Worm (Caenorhabditis elegans) whole organism, L1 larva: ENCODE measurements around the gene elpc-3.

Source experiments
- C04F5.9 ChIP-seq: sonication (generic microtip); optimal IDR thresholded peaks from 2 replicates; lab custom pipeline; 2016; ENCODE audit warnings: missing genetic modification characterization, missing compliant biosample characterization
- C16A3.4 ChIP-seq: fragments of 150-350 bp; optimal IDR thresholded peaks from 2 replicates; lab custom pipeline; 2014; ENCODE audit warnings: missing biosample characterization, missing genetic modification characterization
- C34B4.2 ChIP-seq: sonication (generic microtip); optimal IDR thresholded peaks from 2 replicates; lab custom pipeline; 2017; ENCODE audit warnings: mild to moderate bottlenecking, missing genetic modification characterization, missing compliant biosample characterization
- alr-1 ChIP-seq: fragments of 200-800 bp; sonication (Bioruptor generic); optimal IDR thresholded peaks from 2 replicates; lab custom pipeline; 2018; ENCODE audit warnings: borderline replicate concordance, mild to moderate bottlenecking, missing genetic modification characterization, missing compliant biosample characterization
- aly-2 ChIP-seq: fragments of 150-350 bp; optimal IDR thresholded peaks from 2 replicates; lab custom pipeline; 2014; ENCODE audit warnings: missing biosample characterization, missing genetic modification characterization
- ceh-8 ChIP-seq: fragments of 200-800 bp; sonication (Bioruptor generic); optimal IDR thresholded peaks from 2 replicates; lab custom pipeline; 2018; ENCODE audit warnings: mild to moderate bottlenecking, missing genetic modification characterization, moderate library complexity, missing compliant biosample characterization
- ceh-82 ChIP-seq, 3 experiments: fragments of 150-350 bp in 1 of 3; sonication (generic microtip) in 2 of 3; optimal IDR thresholded peaks; 2 replicates each; lab custom pipeline; 2014 to 2017; ENCODE audit warnings: missing biosample characterization in 3 of 3, missing genetic modification characterization in 3 of 3
- ceh-90 ChIP-seq: sonication (generic microtip); optimal IDR thresholded peaks from 2 replicates; lab custom pipeline; 2016; ENCODE audit warnings: missing genetic modification characterization, missing compliant biosample characterization
- ces-1 ChIP-seq: fragments of 150-350 bp; optimal IDR thresholded peaks from 2 replicates; lab custom pipeline; 2014; ENCODE audit warnings: missing biosample characterization, missing genetic modification reagents, missing genetic modification characterization
- dpl-1 ChIP-seq, 3 experiments: fragments of 150-350 bp in 2 of 3; sonication (generic microtip) in 1 of 3; optimal IDR thresholded peaks; 2 replicates each; lab custom pipeline; 2014 to 2017; ENCODE audit warnings: missing biosample characterization in 3 of 3, missing genetic modification characterization in 3 of 3, missing genetic modification reagents in 3 of 3
- efl-1 ChIP-seq, 4 experiments: fragments of 150-350 bp; optimal IDR thresholded peaks in 3 of 4; peaks in 1 of 4; 1 replicate in 1 of 4; 2 replicates in 3 of 4; lab custom pipeline; 2014; ENCODE audit warnings: missing biosample characterization in 2 of 4, missing genetic modification characterization in 2 of 4, missing genetic modification reagents in 2 of 4
- efl-3 ChIP-seq: fragments of 200-800 bp; sonication (Bioruptor generic); optimal IDR thresholded peaks from 2 replicates; lab custom pipeline; 2018; ENCODE audit warnings: mild to moderate bottlenecking, missing genetic modification characterization, missing compliant biosample characterization
- egl-13 ChIP-seq: sonication (generic microtip); optimal IDR thresholded peaks from 2 replicates; lab custom pipeline; 2016; ENCODE audit warnings: missing genotype, missing genetic modification reagents, missing genetic modification characterization, missing compliant biosample characterization
- egl-27 ChIP-seq, 2 experiments: fragments of 150-350 bp in 1 of 2; sonication (generic microtip); optimal IDR thresholded peaks; 3 replicates each; lab custom pipeline; 2017 to 2018; ENCODE audit warnings: missing biosample characterization in 2 of 2, missing genetic modification characterization in 2 of 2, missing genetic modification reagents in 2 of 2
- elt-2 ChIP-seq: sonication (generic microtip); optimal IDR thresholded peaks from 2 replicates; lab custom pipeline; 2016; ENCODE audit warnings: missing genetic modification characterization, mild to moderate bottlenecking, inconsistent platforms, missing compliant biosample characterization, missing genetic modification reagents
- elt-3 ChIP-seq, 6 experiments: fragments of 150-350 bp in 1 of 6; sonication (generic microtip); optimal IDR thresholded peaks; 2 replicates each; lab custom pipeline; 2017 to 2018; ENCODE audit warnings: missing biosample characterization in 6 of 6, missing genetic modification characterization in 6 of 6, inconsistent platforms in 1 of 6
- fkh-8 ChIP-seq: sonication (generic microtip); optimal IDR thresholded peaks from 2 replicates; lab custom pipeline; 2016; ENCODE audit warnings: mild to moderate bottlenecking, missing genetic modification characterization, missing compliant biosample characterization
- grh-1 ChIP-seq: fragments of 200-800 bp; sonication (Bioruptor generic); IDR thresholded peaks from 2 replicates; pipeline ENCODE4 v1.3.6; 2022; ENCODE audit warnings: missing genetic modification reagents, missing genetic modification characterization, missing compliant biosample characterization
- hlh-4 ChIP-seq: sonication (generic microtip); optimal IDR thresholded peaks from 2 replicates; lab custom pipeline; 2016; ENCODE audit warnings: mild to moderate bottlenecking, missing genetic modification characterization, missing compliant biosample characterization
- irx-1 ChIP-seq: sonication (generic microtip); optimal IDR thresholded peaks from 2 replicates; lab custom pipeline; 2016; ENCODE audit warnings: missing genetic modification characterization, missing compliant biosample characterization
- jun-1 ChIP-seq: fragments of 150-350 bp; optimal IDR thresholded peaks from 2 replicates; lab custom pipeline; 2014; ENCODE audit warnings: missing biosample characterization, missing genetic modification reagents, missing genetic modification characterization
- lin-14 ChIP-seq: fragments of 200-800 bp; sonication (Bioruptor generic); optimal IDR thresholded peaks from 2 replicates; lab custom pipeline; 2018; ENCODE audit warnings: mild to moderate bottlenecking, missing genetic modification characterization, moderate library complexity, missing compliant biosample characterization
- lin-35 ChIP-seq, 2 experiments: fragments of 150-350 bp; optimal IDR thresholded peaks; 2 replicates each; lab custom pipeline; 2014; ENCODE audit warnings: missing biosample characterization in 2 of 2, missing genetic modification characterization in 2 of 2, missing genetic modification reagents in 2 of 2
- lin-39 ChIP-seq: fragments of 150-350 bp; optimal IDR thresholded peaks from 2 replicates; lab custom pipeline; 2014; ENCODE audit warnings: missing biosample characterization, missing genetic modification reagents, missing genetic modification characterization
- lsy-2 ChIP-seq, 2 experiments: fragments of 150-350 bp; optimal IDR thresholded peaks; 2 replicates each; lab custom pipeline; 2014; ENCODE audit warnings: missing biosample characterization in 2 of 2, missing genetic modification characterization in 2 of 2
- mef-2 ChIP-seq: fragments of 150-350 bp; optimal IDR thresholded peaks from 2 replicates; lab custom pipeline; 2014; ENCODE audit warnings: missing biosample characterization, missing genetic modification characterization
- mep-1 ChIP-seq: fragments of 150-350 bp; optimal IDR thresholded peaks from 2 replicates; lab custom pipeline; 2014; ENCODE audit warnings: missing biosample characterization, missing genetic modification characterization
- nhr-19 ChIP-seq: fragments of 200-800 bp; sonication (Bioruptor generic); conservative IDR thresholded peaks from 2 replicates; pipeline ENCODE4 v1.3.6; 2022; ENCODE audit warnings: missing genetic modification characterization, missing compliant biosample characterization
- nhr-20 ChIP-seq: sonication (generic microtip); optimal IDR thresholded peaks from 2 replicates; lab custom pipeline; 2016; ENCODE audit warnings: mild to moderate bottlenecking, missing genetic modification characterization, missing compliant biosample characterization
- nhr-47 ChIP-seq: sonication (generic microtip); optimal IDR thresholded peaks from 2 replicates; lab custom pipeline; 2016; ENCODE audit warnings: mild to moderate bottlenecking, missing genetic modification characterization, moderate library complexity, missing compliant biosample characterization
- nhr-71 ChIP-seq: sonication (generic microtip); optimal IDR thresholded peaks from 2 replicates; lab custom pipeline; 2016; ENCODE audit warnings: mild to moderate bottlenecking, missing genetic modification characterization, moderate library complexity, missing compliant biosample characterization
- nhr-77 ChIP-seq: fragments of 150-350 bp; optimal IDR thresholded peaks from 2 replicates; lab custom pipeline; 2014; ENCODE audit warnings: missing biosample characterization, missing genetic modification characterization
- nhr-85 ChIP-seq: sonication (generic microtip); peaks from one replicate; lab custom pipeline; 2016; ENCODE audit warnings: missing genetic modification characterization, inconsistent platforms, missing compliant biosample characterization
- nhr-90 ChIP-seq: sonication (generic microtip); optimal IDR thresholded peaks from 2 replicates; lab custom pipeline; 2016; ENCODE audit warnings: mild to moderate bottlenecking, missing genetic modification characterization, missing compliant biosample characterization; ENCODE audit not compliant: poor library complexity
- pag-3 ChIP-seq: sonication (generic microtip); optimal IDR thresholded peaks from 2 replicates; lab custom pipeline; 2017; ENCODE audit warnings: missing genetic modification characterization, mild to moderate bottlenecking, missing compliant biosample characterization, antibody characterized with exemption, borderline replicate concordance; ENCODE audit not compliant: insufficient read depth
- pax-3 ChIP-seq: fragments of 200-800 bp; sonication (Bioruptor generic); optimal IDR thresholded peaks from 2 replicates; lab custom pipeline; 2018; ENCODE audit warnings: mild to moderate bottlenecking, missing genetic modification characterization, moderate library complexity, missing compliant biosample characterization
- pqm-1 ChIP-seq: sonication (generic microtip); optimal IDR thresholded peaks from 3 replicates; lab custom pipeline; 2017; ENCODE audit warnings: missing biosample characterization, missing genetic modification characterization
- rnt-1 ChIP-seq: sonication (generic microtip); optimal IDR thresholded peaks from 2 replicates; lab custom pipeline; 2016; ENCODE audit warnings: mild to moderate bottlenecking, missing genetic modification characterization, moderate library complexity, missing compliant biosample characterization
- skn-1 ChIP-seq: fragments of 150-350 bp; optimal IDR thresholded peaks from 2 replicates; lab custom pipeline; 2014; ENCODE audit warnings: missing biosample characterization, missing genetic modification characterization
- snpc-4 ChIP-seq: fragments of 150-350 bp; optimal IDR thresholded peaks from 2 replicates; lab custom pipeline; 2014; ENCODE audit warnings: missing biosample characterization, missing genetic modification characterization
- swsn-7 ChIP-seq: sonication (generic microtip); optimal IDR thresholded peaks from 2 replicates; lab custom pipeline; 2016; ENCODE audit warnings: missing genetic modification characterization, missing compliant biosample characterization
- tbx-2 ChIP-seq: sonication (generic microtip); optimal IDR thresholded peaks from 2 replicates; lab custom pipeline; 2016; ENCODE audit warnings: missing genetic modification characterization, missing compliant biosample characterization
- tlp-1 ChIP-seq: fragments of 150-350 bp; optimal IDR thresholded peaks from 2 replicates; lab custom pipeline; 2014; ENCODE audit warnings: missing biosample characterization, missing genetic modification characterization
- unc-130 ChIP-seq: fragments of 150-350 bp; optimal IDR thresholded peaks from 2 replicates; lab custom pipeline; 2017; ENCODE audit warnings: missing biosample characterization, missing genetic modification characterization, inconsistent platforms
- unc-98 ChIP-seq: fragments of 200-800 bp; sonication (Bioruptor generic); IDR thresholded peaks from 2 replicates; pipeline ENCODE4 v1.3.6; 2022; ENCODE audit warnings: missing genetic modification characterization, missing compliant biosample characterization
- zag-1 ChIP-seq: fragments of 150-350 bp; optimal IDR thresholded peaks from 2 replicates; lab custom pipeline; 2014; ENCODE audit warnings: missing biosample characterization, missing genetic modification characterization
- ztf-11 ChIP-seq, 2 experiments: sonication (generic microtip); optimal IDR thresholded peaks; 2 replicates each; lab custom pipeline; 2016 to 2017; ENCODE audit warnings: missing genetic modification characterization in 2 of 2, missing biosample characterization in 1 of 2, missing compliant biosample characterization in 1 of 2

elpc-3 gene

DNA sequence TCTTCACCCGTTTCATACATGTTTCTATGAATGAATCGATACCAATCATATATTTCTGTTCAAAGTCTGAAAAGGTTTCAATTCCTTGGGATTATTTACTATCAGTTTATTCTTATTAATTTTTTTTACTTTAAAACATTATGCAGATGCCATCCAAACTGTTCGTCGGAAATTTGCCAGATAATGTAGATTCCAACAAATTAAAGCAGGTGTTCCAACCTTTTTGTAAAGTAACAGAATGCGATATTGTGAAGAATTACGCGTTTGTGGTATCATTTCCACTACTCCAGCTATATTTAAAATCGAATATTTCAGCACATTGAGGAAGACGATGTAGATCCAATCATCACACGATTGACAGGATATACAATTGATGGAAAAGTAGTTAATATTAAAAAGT, 10.9 kb upstream of the elpc-3 start, which contains the start of gene rnp-1:
Gene rnp-1 (plus strand): TSS at position 145 of the 400 bp plus-strand sequence.
- peak; percentile 16 for TF ChIP-seq nhr-71 (tag; lab: Kevin White, UChicago)
- TF ChIP-seq pax-3 (tag; lab: Kevin White, UChicago): peak; percentile 5
- no peak for TF ChIP-seq mep-1 (tag; lab: Kevin White, UChicago)
- TF ChIP-seq efl-1 (optimal IDR thresholded peaks at IDR 0.05; lab: Kevin White, UChicago): no peak
- peak in 1 of 2 experiments; percentile 21 for TF ChIP-seq efl-1 (GFP tag; optimal IDR thresholded peaks at IDR 0.05 in 1 of 2; lab: Kevin White, UChicago)

DNA sequence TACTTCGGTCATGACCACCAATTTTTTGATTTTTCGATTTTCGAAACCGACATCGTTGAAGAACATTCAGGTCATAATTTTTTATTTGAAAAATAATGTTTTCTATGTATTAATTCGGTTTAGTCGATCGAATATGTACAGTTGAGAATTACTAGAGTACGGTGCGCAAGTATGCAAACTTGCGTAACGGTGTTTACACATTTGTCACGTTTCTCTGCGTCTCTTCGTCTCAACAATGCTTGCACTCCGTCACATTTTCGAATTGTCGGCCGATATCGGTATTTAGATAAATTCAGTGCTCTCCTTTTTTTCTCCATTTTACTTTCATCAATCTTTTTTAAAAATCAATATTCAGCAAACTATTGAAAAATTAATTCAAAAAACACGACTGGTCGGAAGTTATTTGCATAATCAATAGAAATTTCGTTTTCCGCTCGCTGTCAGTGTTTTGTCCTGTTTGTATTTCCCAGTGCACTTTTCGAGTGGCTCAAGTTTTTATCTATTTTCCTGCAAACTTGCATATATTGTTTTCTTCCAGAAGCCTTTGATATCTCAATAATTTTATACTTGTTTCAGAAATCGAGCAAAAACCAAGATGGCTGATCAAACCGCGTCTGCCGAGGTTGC, 9.8 kb upstream of the elpc-3 start, which contains the start of gene dpy-30:
Gene dpy-30 (plus strand): TSS at position 577 of the 627 bp plus-strand sequence.
- no peak for TF ChIP-seq C34B4.2 (tag; lab: Kevin White, UChicago)
- TF ChIP-seq tbx-2 (tag; lab: Kevin White, UChicago): peak; percentile 61
- no peak for TF ChIP-seq alr-1 (tag; lab: Kevin White, UChicago)
- peak; percentile 31 for TF ChIP-seq fkh-8 (tag; lab: Kevin White, UChicago)
- TF ChIP-seq elt-2 (tag; lab: Kevin White, UChicago): peak; percentile 13
- peak; percentile 94 to 98 for TF ChIP-seq lsy-2 (tag; optimal IDR thresholded peaks at IDR 0.05; lab: Kevin White, UChicago)
- no peak for TF ChIP-seq ces-1 (GFP tag; lab: Kevin White, UChicago)
- peak; percentile 79 to 84 for TF ChIP-seq efl-1 (optimal IDR thresholded peaks at IDR 0.05; lab: Kevin White, UChicago)
- peak; percentile 80 to 98 for TF ChIP-seq efl-1 (GFP tag; optimal IDR thresholded peaks at IDR 0.05 in 1 of 2; lab: Kevin White, UChicago)
- TF ChIP-seq elt-3 (tag; optimal IDR thresholded peaks at IDR 0.05; lab: Kevin White, UChicago): peak in 2 of 6 experiments; percentile 10 to 22
- TF ChIP-seq lin-35 (GFP tag; optimal IDR thresholded peaks at IDR 0.05; lab: Kevin White, UChicago): peak; percentile 79 to 87
- peak; percentile 3 for TF ChIP-seq aly-2 (tag; lab: Kevin White, UChicago)
- peak; percentile 75 for TF ChIP-seq nhr-20 (tag; lab: Kevin White, UChicago)
- TF ChIP-seq C04F5.9: no peak
- TF ChIP-seq pqm-1: no peak
- peak in 1 of 2 experiments; percentile 19 for TF ChIP-seq ztf-11 (tag; optimal IDR thresholded peaks at IDR 0.05; lab: Kevin White, UChicago)
- peak; percentile 73 for TF ChIP-seq nhr-85 (tag; lab: Kevin White, UChicago)
- peak; percentile 74 for TF ChIP-seq rnt-1 (tag; lab: Kevin White, UChicago)
- TF ChIP-seq nhr-90 (tag; lab: Kevin White, UChicago): peak; percentile 59
- peak; percentile 70 for TF ChIP-seq snpc-4
- no peak for TF ChIP-seq hlh-4
- no peak for TF ChIP-seq grh-1 (GFP tag; lab: Robert Waterston, UW)
- TF ChIP-seq irx-1 (tag; lab: Kevin White, UChicago): peak; percentile 31
- TF ChIP-seq pax-3 (tag; lab: Kevin White, UChicago): no peak
- no peak for TF ChIP-seq tlp-1 (tag; lab: Kevin White, UChicago)
- TF ChIP-seq ceh-82 (tag; optimal IDR thresholded peaks at IDR 0.05; lab: Kevin White, UChicago): peak; percentile 27 to 54 (median 45)
- TF ChIP-seq nhr-19 (GFP tag; lab: Robert Waterston, UW): peak; percentile 59; the same call in 1 of the 2 replicates
- peak; percentile 73 for TF ChIP-seq swsn-7
- peak; percentile 41 for TF ChIP-seq nhr-77 (tag; lab: Kevin White, UChicago)
- no peak for TF ChIP-seq unc-98
- no peak for TF ChIP-seq lin-39
- TF ChIP-seq egl-13 (tag; lab: Kevin White, UChicago): peak; percentile 37
- peak; percentile 31 for TF ChIP-seq ceh-8 (GFP tag; lab: Kevin White, UChicago)
- TF ChIP-seq efl-3 (GFP tag; lab: Kevin White, UChicago): no peak
- TF ChIP-seq ceh-90 (tag; lab: Kevin White, UChicago): no peak
- TF ChIP-seq egl-27 (tag; optimal IDR thresholded peaks at IDR 0.05; lab: Kevin White, UChicago): no peak
- TF ChIP-seq mef-2 (tag; lab: Kevin White, UChicago): no peak
- no peak for TF ChIP-seq skn-1 (tag; lab: Kevin White, UChicago)
- peak; percentile 7 for TF ChIP-seq jun-1 (tag; lab: Kevin White, UChicago)
- peak; percentile 75 for TF ChIP-seq unc-130 (tag; lab: Kevin White, UChicago)
- TF ChIP-seq nhr-47: peak; percentile 72
- no peak for TF ChIP-seq zag-1 (tag; lab: Kevin White, UChicago)
- TF ChIP-seq lin-14 (GFP tag; lab: Kevin White, UChicago): peak; percentile 68
- no peak for TF ChIP-seq pag-3 (tag; lab: Kevin White, UChicago)
- peak; percentile 68 to 80 (median 78) for TF ChIP-seq dpl-1 (GFP tag; optimal IDR thresholded peaks at IDR 0.05; lab: Kevin White, UChicago)
- peak; percentile 64 for TF ChIP-seq C16A3.4 (tag; lab: Kevin White, UChicago)
